Fruit fly (Drosophila melanogaster) whole organism, embryonic: ENCODE data around the gene CG15027.
A peak's percentile ranks its signal among the peaks of the same experiment; 100 is the strongest.

Source experiments
- Ada2b ChIP-seq: fragments of 200-800 bp; sonication (Bioruptor generic); IDR thresholded peaks from 2 replicates; pipeline ENCODE4 v1.3.6; 2022; ENCODE audit warnings: missing biosample characterization, missing genetic modification characterization
- CG11560 ChIP-seq: fragments of 200-800 bp; sonication (Bioruptor generic); IDR thresholded peaks from 3 replicates; pipeline ENCODE4 v1.3.6; 2022; ENCODE audit warnings: missing biosample characterization, missing genetic modification characterization
- CG1233 ChIP-seq: fragments of 200-800 bp; sonication (Bioruptor generic); optimal IDR thresholded peaks from 4 replicates; lab custom pipeline; 2018; ENCODE audit warnings: missing biosample characterization, mild to moderate bottlenecking, missing genetic modification characterization
- CG12659 ChIP-seq: fragments of 200-800 bp; sonication (Bioruptor generic); optimal IDR thresholded peaks from 3 replicates; lab custom pipeline; 2017; ENCODE audit warnings: mild to moderate bottlenecking, missing biosample characterization, missing genetic modification reagents, missing genetic modification characterization
- CG14710 ChIP-seq: fragments of 200-800 bp; sonication (Bioruptor generic); optimal IDR thresholded peaks from 3 replicates; lab custom pipeline; 2019; ENCODE audit warnings: missing biosample characterization, mild to moderate bottlenecking, missing genetic modification characterization, moderate library complexity
- CG17359 ChIP-seq: fragments of 200-800 bp; sonication (Bioruptor generic); optimal IDR thresholded peaks from 3 replicates; lab custom pipeline; 2018; ENCODE audit warnings: missing biosample characterization, mild to moderate bottlenecking, missing genetic modification characterization, moderate library complexity
- CG32767 ChIP-seq: fragments of 200-800 bp; sonication (Bioruptor generic); IDR thresholded peaks from 2 replicates; pipeline ENCODE4 v1.3.6; 2022; ENCODE audit warnings: missing biosample characterization, missing genetic modification characterization
- CG3281 ChIP-seq: fragments of 200-800 bp; sonication (Bioruptor generic); optimal IDR thresholded peaks from 3 replicates; lab custom pipeline; 2017; ENCODE audit warnings: missing biosample characterization, mild to moderate bottlenecking, missing genetic modification characterization
- CG5245 ChIP-seq: fragments of 200-800 bp; sonication (Bioruptor generic); optimal IDR thresholded peaks from 3 replicates; lab custom pipeline; 2016; ENCODE audit warnings: missing biosample characterization, missing genetic modification characterization
- CG7357 ChIP-seq: fragments of 200-800 bp; sonication (Bioruptor generic); IDR thresholded peaks from 3 replicates; pipeline ENCODE4 v1.3.6; 2022; ENCODE audit warnings: missing biosample characterization, missing genetic modification characterization
- CG7372 ChIP-seq: fragments of 200-800 bp; sonication (Bioruptor generic); IDR thresholded peaks from 2 replicates; pipeline ENCODE4 v1.3.6; 2022; ENCODE audit warnings: missing biosample characterization, missing genetic modification characterization
- CG7839 ChIP-seq: fragments of 200-800 bp; sonication (Bioruptor generic); optimal IDR thresholded peaks from 3 replicates; lab custom pipeline; 2018; ENCODE audit warnings: missing biosample characterization, mild to moderate bottlenecking, missing genetic modification characterization, moderate library complexity
- CG8944 ChIP-seq: fragments of 200-800 bp; sonication (Bioruptor generic); optimal IDR thresholded peaks from 3 replicates; lab custom pipeline; 2016; ENCODE audit warnings: missing biosample characterization, missing genetic modification characterization
- CTCF ChIP-seq: fragments of 200-800 bp; sonication (Bioruptor generic); optimal IDR thresholded peaks from 2 replicates; lab custom pipeline; 2017; ENCODE audit warnings: missing biosample characterization, mild to moderate bottlenecking, missing genetic modification characterization, moderate library complexity
- Camta ChIP-seq: fragments of 200-800 bp; sonication (Bioruptor generic); optimal IDR thresholded peaks from 2 replicates; lab custom pipeline; 2016; ENCODE audit warnings: missing biosample characterization, missing genetic modification characterization
- Chrac-16 ChIP-seq: fragments of 200-800 bp; sonication (Bioruptor generic); optimal IDR thresholded peaks from 3 replicates; lab custom pipeline; 2016; ENCODE audit warnings: missing biosample characterization, missing genetic modification characterization
- CoRest ChIP-seq: fragments of 200-800 bp; sonication (Bioruptor generic); optimal IDR thresholded peaks from 3 replicates; lab custom pipeline; 2018; ENCODE audit warnings: missing biosample characterization, mild to moderate bottlenecking, missing genetic modification characterization, moderate library complexity
- Deaf1 ChIP-seq: fragments of 200-800 bp; optimal IDR thresholded peaks from 3 replicates; lab custom pipeline; 2019; ENCODE audit warnings: missing biosample characterization, mild to moderate bottlenecking, missing genetic modification characterization, moderate library complexity
- Dp ChIP-seq: fragments of 200-800 bp; sonication (Bioruptor generic); optimal IDR thresholded peaks from 2 replicates; lab custom pipeline; 2018; ENCODE audit warnings: missing biosample characterization, mild to moderate bottlenecking, missing genetic modification characterization, moderate library complexity
- Hmr ChIP-seq: fragments of 200-800 bp; sonication (Bioruptor generic); optimal IDR thresholded peaks from 3 replicates; lab custom pipeline; 2017; ENCODE audit warnings: mild to moderate bottlenecking, missing biosample characterization, missing genetic modification reagents, missing genetic modification characterization
- Hr51 ChIP-seq, 2 experiments: fragments of 200-800 bp; sonication (Bioruptor generic); optimal IDR thresholded peaks; 2 replicates in 1 of 2; 3 replicates in 1 of 2; lab custom pipeline; 2016 to 2018; ENCODE audit warnings: missing biosample characterization in 2 of 2, missing genetic modification characterization in 2 of 2, mild to moderate bottlenecking in 1 of 2, moderate library complexity in 1 of 2
- Lim3 ChIP-seq: fragments of 200-800 bp; sonication (Bioruptor generic); IDR thresholded peaks from 2 replicates; pipeline ENCODE4 v1.3.6; 2022; ENCODE audit warnings: missing biosample characterization, missing genetic modification characterization
- MBD-R2 ChIP-seq: fragments of 200-800 bp; sonication (Bioruptor generic); IDR thresholded peaks from 2 replicates; pipeline ENCODE4 v1.3.6; 2022; ENCODE audit warnings: missing biosample characterization, missing genetic modification characterization
- Oaz ChIP-seq: fragments of 200-800 bp; sonication (Bioruptor generic); IDR thresholded peaks from 2 replicates; pipeline ENCODE4 v1.3.6; 2022; ENCODE audit warnings: missing biosample characterization, missing genetic modification characterization
- PHDP ChIP-seq: fragments of 200-800 bp; sonication (Bioruptor generic); optimal IDR thresholded peaks from 3 replicates; lab custom pipeline; 2018; ENCODE audit warnings: missing biosample characterization, mild to moderate bottlenecking, missing genetic modification characterization, moderate library complexity
- Usf ChIP-seq: fragments of 200-800 bp; sonication (Bioruptor generic); optimal IDR thresholded peaks from 2 replicates; lab custom pipeline; 2017; ENCODE audit warnings: missing genotype, missing biosample characterization, missing genetic modification characterization
- abd-A ChIP-seq: fragments of 200-800 bp; sonication (Bioruptor generic); optimal IDR thresholded peaks from 3 replicates; lab custom pipeline; 2019; ENCODE audit warnings: missing biosample characterization, mild to moderate bottlenecking, missing genetic modification characterization, moderate library complexity
- amos ChIP-seq: fragments of 200-800 bp; sonication (Bioruptor generic); IDR thresholded peaks from 2 replicates; pipeline ENCODE4 v1.3.6; 2022; ENCODE audit warnings: missing biosample characterization, missing genetic modification characterization; ENCODE audit not compliant: partially characterized antibody
- btn ChIP-seq: fragments of 200-800 bp; sonication (Bioruptor generic); optimal IDR thresholded peaks from 2 replicates; lab custom pipeline; 2016; ENCODE audit warnings: missing biosample characterization, missing genetic modification characterization
- dan ChIP-seq: fragments of 200-800 bp; sonication (Bioruptor generic); IDR thresholded peaks from 2 replicates; pipeline ENCODE4 v1.3.6; 2022; ENCODE audit warnings: missing biosample characterization, missing genetic modification characterization
- dmrt11E ChIP-seq: fragments of 200-800 bp; sonication (Bioruptor generic); optimal IDR thresholded peaks from 3 replicates; lab custom pipeline; 2018; ENCODE audit warnings: missing biosample characterization, mild to moderate bottlenecking, missing genetic modification characterization, moderate library complexity
- eve ChIP-seq, 2 experiments: fragments of >200 bp; optimal IDR thresholded peaks; 2 replicates each; lab custom pipeline; 2017; ENCODE audit warnings: missing biosample characterization in 2 of 2, missing genetic modification characterization in 2 of 2
- exex ChIP-seq: fragments of 200-800 bp; sonication (Bioruptor generic); optimal IDR thresholded peaks from 4 replicates; lab custom pipeline; 2018; ENCODE audit warnings: missing biosample characterization, mild to moderate bottlenecking, missing genetic modification characterization, moderate library complexity
- gcm2 ChIP-seq: fragments of 200-800 bp; sonication (Bioruptor generic); optimal IDR thresholded peaks from 2 replicates; lab custom pipeline; 2016; ENCODE audit warnings: missing biosample characterization, missing genetic modification characterization
- gem ChIP-seq: fragments of 200-800 bp; sonication (Bioruptor generic); optimal IDR thresholded peaks from 2 replicates; lab custom pipeline; 2019; ENCODE audit warnings: missing biosample characterization, mild to moderate bottlenecking, missing genetic modification characterization, moderate library complexity
- nmo ChIP-seq: fragments of 200-800 bp; sonication (Bioruptor generic); optimal IDR thresholded peaks from 2 replicates; lab custom pipeline; 2018; ENCODE audit warnings: missing biosample characterization, mild to moderate bottlenecking, missing genetic modification characterization, moderate library complexity
- onecut ChIP-seq: fragments of 200-800 bp; sonication (Bioruptor generic); IDR thresholded peaks from 2 replicates; pipeline ENCODE4 v1.3.6; 2022; ENCODE audit warnings: missing biosample characterization, missing genetic modification characterization
- prd ChIP-seq, 3 experiments: fragments of >200 bp in 2 of 3; fragments of 200-800 bp in 1 of 3; sonication (Bioruptor generic) in 1 of 3; optimal IDR thresholded peaks in 2 of 3; IDR thresholded peaks in 1 of 3; 2 replicates in 2 of 3; 3 replicates in 1 of 3; pipeline versions ENCODE4 v1.3.6 to Lab custom; 2017 to 2022; ENCODE audit warnings: missing biosample characterization in 1 of 3, missing genetic modification characterization in 1 of 3
- psq ChIP-seq: fragments of 200-800 bp; sonication (Bioruptor generic); optimal IDR thresholded peaks from 2 replicates; lab custom pipeline; 2017; ENCODE audit warnings: missing biosample characterization, missing genetic modification characterization
- sd ChIP-seq: fragments of 200-800 bp; sonication (Bioruptor generic); optimal IDR thresholded peaks from 3 replicates; lab custom pipeline; 2018; ENCODE audit warnings: missing biosample characterization, mild to moderate bottlenecking, missing genetic modification characterization, moderate library complexity
- shn ChIP-seq: fragments of 200-800 bp; sonication (Bioruptor generic); optimal IDR thresholded peaks from 3 replicates; lab custom pipeline; 2016; ENCODE audit warnings: missing biosample characterization, missing genetic modification characterization
- sisA ChIP-seq: fragments of 200-800 bp; sonication (Bioruptor generic); IDR thresholded peaks from 2 replicates; pipeline ENCODE4 v1.3.6; 2022; ENCODE audit warnings: missing biosample characterization, missing genetic modification characterization
- slbo ChIP-seq: fragments of 200-800 bp; sonication (Bioruptor generic); IDR thresholded peaks from 2 replicates; pipeline ENCODE4 v1.3.6; 2022; ENCODE audit warnings: missing biosample characterization, missing genetic modification characterization
- sob ChIP-seq: fragments of 200-800 bp; sonication (Bioruptor generic); IDR thresholded peaks from 2 replicates; pipeline ENCODE4 v1.3.6; 2022; ENCODE audit warnings: missing biosample characterization, missing genetic modification characterization
- stwl ChIP-seq: fragments of 200-800 bp; sonication (Bioruptor generic); optimal IDR thresholded peaks from 3 replicates; lab custom pipeline; 2018; ENCODE audit warnings: missing biosample characterization, mild to moderate bottlenecking, missing genetic modification characterization, moderate library complexity
- tap ChIP-seq: fragments of 200-800 bp; optimal IDR thresholded peaks from 3 replicates; lab custom pipeline; 2019; ENCODE audit warnings: missing biosample characterization, mild to moderate bottlenecking, missing genetic modification characterization, moderate library complexity
- tx ChIP-seq: fragments of 200-800 bp; sonication (Bioruptor generic); optimal IDR thresholded peaks from 2 replicates; lab custom pipeline; 2016; ENCODE audit warnings: missing biosample characterization, missing genetic modification characterization
- unc-4 ChIP-seq: fragments of 200-800 bp; sonication (Bioruptor generic); IDR thresholded peaks from 2 replicates; pipeline ENCODE4 v1.3.6; 2022; ENCODE audit warnings: missing biosample characterization, missing genetic modification characterization; ENCODE audit not compliant: partially characterized antibody
- vnd ChIP-seq: fragments of 200-800 bp; sonication (Bioruptor generic); IDR thresholded peaks from 3 replicates; pipeline ENCODE4 v1.3.6; 2022; ENCODE audit warnings: missing biosample characterization, missing genetic modification characterization; ENCODE audit not compliant: partially characterized antibody
- yki ChIP-seq: fragments of >200 bp; optimal IDR thresholded peaks from 3 replicates; lab custom pipeline; 2018

CG15027 gene

DNA sequence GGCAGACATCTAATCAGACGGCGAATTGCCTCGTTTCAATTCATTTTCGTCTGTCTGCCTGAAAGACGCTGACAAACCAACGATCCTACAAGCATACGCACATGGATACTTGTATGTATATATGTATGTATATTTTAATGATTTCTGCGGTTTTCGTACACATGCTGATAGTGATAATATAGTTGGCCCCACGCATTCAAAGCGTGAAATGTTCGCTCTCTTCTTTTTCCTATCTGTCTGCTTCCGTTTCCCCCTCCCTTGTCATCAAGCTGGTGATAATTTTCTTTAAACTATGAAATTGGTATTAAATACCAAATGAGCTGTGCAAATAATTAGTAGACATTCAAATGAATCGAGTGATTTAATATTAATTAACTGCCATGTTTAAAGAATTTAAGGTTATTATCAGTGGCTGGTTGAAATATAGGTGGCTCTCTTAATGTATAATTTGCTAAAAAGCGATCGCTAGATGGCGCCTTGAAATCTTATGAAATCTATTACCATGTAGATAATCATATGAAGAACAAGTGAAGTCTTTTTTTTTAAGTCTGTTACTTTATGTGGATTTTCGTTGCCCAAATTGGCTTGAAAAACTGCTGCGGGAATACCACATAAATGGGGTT is 4.7 kb downstream of the CG15027 start, which contains the start of gene CG33177 (continued):
- TF ChIP-seq psq (GFP tag; lab: Kevin White, UChicago) = no peak
- TF ChIP-seq CG5245 (GFP tag; lab: Kevin White, UChicago) = peak; percentile 6
- no peak for TF ChIP-seq tx (GFP tag; lab: Kevin White, UChicago)
- peak; percentile 37 for TF ChIP-seq CG17359 (tag; lab: Kevin White, UChicago)
- no peak for TF ChIP-seq onecut (GFP tag; lab: Robert Waterston, UW)
- peak; percentile 10 for TF ChIP-seq CG14710 (tag; lab: Kevin White, UChicago)
- TF ChIP-seq tap (tag; lab: Kevin White, UChicago) = no peak
- TF ChIP-seq Deaf1 (tag; lab: Kevin White, UChicago) = peak; percentile 11
- no peak for TF ChIP-seq Oaz (GFP tag; lab: Robert Waterston, UW)
- peak; percentile 26 for TF ChIP-seq gem
- no peak for TF ChIP-seq unc-4 (GFP tag; lab: Robert Waterston, UW)
- TF ChIP-seq CG7839 (tag; lab: Kevin White, UChicago) = peak; percentile 44
- no peak for TF ChIP-seq CG7357 (GFP tag; lab: Robert Waterston, UW)
- peak; percentile 35 for TF ChIP-seq Hmr (GFP tag; lab: Kevin White, UChicago)
- peak; percentile 42 for TF ChIP-seq stwl (tag; lab: Kevin White, UChicago)
- TF ChIP-seq Camta (GFP tag; lab: Kevin White, UChicago) = no peak
- TF ChIP-seq CG7372 (GFP tag; lab: Robert Waterston, UW) = peak; percentile 10; the same call in 1 of the 2 replicates
- TF ChIP-seq slbo (GFP tag; lab: Robert Waterston, UW) = peak; percentile 37; the same call in 1 of the 2 replicates
- TF ChIP-seq gcm2 (GFP tag; lab: Kevin White, UChicago) = no peak
- peak; percentile 18 for TF ChIP-seq Chrac-16 (GFP tag; lab: Kevin White, UChicago)
- TF ChIP-seq abd-A (tag; lab: Kevin White, UChicago) = peak; percentile 30
- peak; percentile 8 for TF ChIP-seq Dp (GFP tag; lab: Kevin White, UChicago)
- no peak for TF ChIP-seq yki (lab: Kevin White, UChicago)
- TF ChIP-seq Hr51 (GFP tag; optimal IDR thresholded peaks at IDR 0.05; lab: Kevin White, UChicago) = no peak
- TF ChIP-seq amos (GFP tag; lab: Robert Waterston, UW) = 0 out of 2 replicates have a peak, but pooled peaks have one; percentile 10
- TF ChIP-seq Ada2b (GFP tag; lab: Robert Waterston, UW) = no peak
- peak; percentile 91 for TF ChIP-seq exex (tag; lab: Kevin White, UChicago)
- peak; percentile 74 for TF ChIP-seq sd (tag; lab: Kevin White, UChicago)
- TF ChIP-seq CG32767 = no peak
- no peak for TF ChIP-seq shn
- TF ChIP-seq CG3281 (GFP tag; lab: Kevin White, UChicago) = no peak
- TF ChIP-seq CoRest = peak; percentile 36
- TF ChIP-seq CG11560 (tag; lab: Robert Waterston, UW) = no peak
- peak; percentile 25 for TF ChIP-seq CG12659
- TF ChIP-seq PHDP = peak; percentile 35
- peak; percentile 19 for TF ChIP-seq nmo
- peak in 1 of 2 experiments; percentile 68 for TF ChIP-seq eve (GFP tag; optimal IDR thresholded peaks at IDR 0.05; lab: Kevin White, UChicago)
- peak; percentile 98 for TF ChIP-seq CTCF (GFP tag; lab: Kevin White, UChicago)
- no peak for TF ChIP-seq dmrt11E (tag; lab: Kevin White, UChicago)
- TF ChIP-seq sob (GFP tag; lab: Robert Waterston, UW) = no peak
- no peak for TF ChIP-seq btn (GFP tag; lab: Kevin White, UChicago)
- TF ChIP-seq prd (optimal IDR thresholded peaks at IDR 0.05; lab: Kevin White, UChicago) = no peak
- TF ChIP-seq prd (GFP tag; IDR thresholded peaks at IDR 0.05; lab: Robert Waterston, UW) = no peak
- no peak for TF ChIP-seq Lim3 (GFP tag; lab: Robert Waterston, UW)
- TF ChIP-seq Usf (GFP tag; lab: Kevin White, UChicago) = no peak
- TF ChIP-seq CG8944 (GFP tag; lab: Kevin White, UChicago) = no peak
- TF ChIP-seq dan (GFP tag; lab: Robert Waterston, UW) = no peak
- TF ChIP-seq sisA (GFP tag; lab: Robert Waterston, UW) = no peak
- no peak for TF ChIP-seq MBD-R2 (GFP tag; lab: Robert Waterston, UW)
- no peak for TF ChIP-seq CG1233 (GFP tag; lab: Kevin White, UChicago)
- no peak for TF ChIP-seq vnd (GFP tag; lab: Robert Waterston, UW)
